Worm (Caenorhabditis elegans) whole organism, L4 larva: ENCODE measurements around the gene T09B9.4.

Experiments used
- Y105C5A.15 ChIP-seq: fragments of 200-800 bp; sonication (Bioruptor generic); IDR thresholded peaks from 2 replicates; pipeline ENCODE4 v1.3.6; 2022; ENCODE audit warnings: missing genetic modification characterization, missing compliant biosample characterization
- Y48G9A.11 ChIP-seq: fragments of 200-800 bp; sonication (Bioruptor generic); IDR thresholded peaks from 2 replicates; pipeline ENCODE4 v1.3.6; 2022; ENCODE audit warnings: missing genetic modification reagents, missing genetic modification characterization, missing compliant biosample characterization
- aly-2 ChIP-seq: sonication (generic microtip); optimal IDR thresholded peaks from 2 replicates; lab custom pipeline; 2018; ENCODE audit warnings: missing biosample characterization, missing genetic modification characterization
- ama-1 ChIP-seq: fragments of 150-350 bp; optimal IDR thresholded peaks from 2 replicates; lab custom pipeline; 2014; ENCODE audit warnings: inconsistent platforms, mixed read lengths
- arid-1 ChIP-seq: fragments of 200-800 bp; sonication (Bioruptor generic); conservative IDR thresholded peaks from 2 replicates; pipeline ENCODE4 v1.3.6; 2022; ENCODE audit warnings: missing genetic modification reagents, missing genetic modification characterization, missing compliant biosample characterization
- ceh-44 ChIP-seq: fragments of 200-800 bp; sonication (Bioruptor generic); IDR thresholded peaks from 2 replicates; pipeline ENCODE4 v1.3.6; 2022; ENCODE audit warnings: missing genetic modification reagents, missing genetic modification characterization, missing compliant biosample characterization
- ceh-82 ChIP-seq: sonication (generic microtip); optimal IDR thresholded peaks from 2 replicates; lab custom pipeline; 2017; ENCODE audit warnings: missing biosample characterization, missing genetic modification characterization
- ctbp-1 ChIP-seq: fragments of 200-800 bp; sonication (Bioruptor generic); IDR thresholded peaks from 2 replicates; pipeline ENCODE4 v1.3.6; 2022; ENCODE audit warnings: missing genetic modification reagents, missing genetic modification characterization, missing compliant biosample characterization
- dmd-8 ChIP-seq: fragments of 200-800 bp; sonication (Bioruptor generic); IDR thresholded peaks from 2 replicates; pipeline ENCODE4 v1.3.6; 2022; ENCODE audit warnings: missing genetic modification characterization, missing compliant biosample characterization
- dmd-9 ChIP-seq: fragments of 200-800 bp; sonication (Bioruptor generic); IDR thresholded peaks from 2 replicates; pipeline ENCODE4 v1.3.6; 2022; ENCODE audit warnings: missing genetic modification reagents, missing genetic modification characterization, missing compliant biosample characterization
- duxl-1 ChIP-seq: sonication (generic microtip); optimal IDR thresholded peaks from 2 replicates; lab custom pipeline; 2016; ENCODE audit warnings: mild to moderate bottlenecking, missing genetic modification characterization, moderate library complexity, missing compliant biosample characterization; ENCODE audit not compliant: poor library complexity
- dve-1 ChIP-seq: sonication (generic microtip); optimal IDR thresholded peaks from 2 replicates; lab custom pipeline; 2017; ENCODE audit warnings: antibody characterized with exemption, mild to moderate bottlenecking, missing genetic modification characterization, missing compliant biosample characterization; ENCODE audit not compliant: insufficient read depth
- fkh-10 ChIP-seq: fragments of 150-350 bp; optimal IDR thresholded peaks from 2 replicates; lab custom pipeline; 2014; ENCODE audit warnings: missing biosample characterization, missing genetic modification reagents, missing genetic modification characterization
- fos-1 ChIP-seq: fragments of 150-350 bp; optimal IDR thresholded peaks from 2 replicates; lab custom pipeline; 2014; ENCODE audit warnings: missing biosample characterization, missing genetic modification characterization
- gei-8 ChIP-seq: fragments of 200-800 bp; sonication (Bioruptor generic); optimal IDR thresholded peaks from 2 replicates; lab custom pipeline; 2018; ENCODE audit warnings: mild to moderate bottlenecking, missing genetic modification characterization, missing compliant biosample characterization
- hlh-11 ChIP-seq: fragments of 200-800 bp; sonication (Bioruptor generic); optimal IDR thresholded peaks from 2 replicates; lab custom pipeline; 2018; ENCODE audit warnings: mild to moderate bottlenecking, missing genetic modification characterization, missing compliant biosample characterization
- hlh-30 ChIP-seq: sonication (generic microtip); optimal IDR thresholded peaks from 2 replicates; lab custom pipeline; 2017; ENCODE audit warnings: antibody characterized with exemption, mild to moderate bottlenecking, missing genetic modification characterization, missing compliant biosample characterization; ENCODE audit not compliant: insufficient read depth
- jun-1 ChIP-seq: fragments of 150-350 bp; optimal IDR thresholded peaks from 2 replicates; lab custom pipeline; 2014; ENCODE audit warnings: missing biosample characterization, missing genetic modification reagents, missing genetic modification characterization
- lim-7 ChIP-seq: fragments of 200-800 bp; sonication (Bioruptor generic); IDR thresholded peaks from 2 replicates; pipeline ENCODE4 v1.3.6; 2022; ENCODE audit warnings: missing genetic modification characterization, missing compliant biosample characterization
- lin-13 ChIP-seq: fragments of 150-350 bp; optimal IDR thresholded peaks from 2 replicates; lab custom pipeline; 2014; ENCODE audit warnings: missing biosample characterization, missing genetic modification reagents, missing genetic modification characterization
- lin-29 ChIP-seq: fragments of 200-800 bp; sonication (Bioruptor generic); IDR thresholded peaks from 2 replicates; pipeline ENCODE4 v1.3.6; 2022; ENCODE audit warnings: missing genetic modification reagents, missing genetic modification characterization, missing compliant biosample characterization
- lsy-2 ChIP-seq, 2 experiments: fragments of 150-350 bp in 1 of 2; sonication (generic microtip) in 1 of 2; optimal IDR thresholded peaks; 2 replicates each; lab custom pipeline; 2014 to 2017; ENCODE audit warnings: missing biosample characterization in 2 of 2, missing genetic modification characterization in 2 of 2
- mdl-1 ChIP-seq, 2 experiments: fragments of 150-350 bp in 1 of 2; sonication (generic microtip) in 1 of 2; optimal IDR thresholded peaks; 2 replicates each; lab custom pipeline; 2014 to 2017; ENCODE audit warnings: missing biosample characterization in 2 of 2, missing genetic modification characterization in 2 of 2
- mep-1 ChIP-seq: fragments of 150-350 bp; sonication (generic microtip); optimal IDR thresholded peaks from 3 replicates; lab custom pipeline; 2014; ENCODE audit warnings: missing biosample characterization, missing genetic modification characterization
- mes-2 ChIP-seq: sonication (generic microtip); optimal IDR thresholded peaks from 2 replicates; lab custom pipeline; 2016; ENCODE audit warnings: missing genotype, mild to moderate bottlenecking, missing genetic modification characterization, missing compliant biosample characterization; ENCODE audit not compliant: poor library complexity, severe bottlenecking
- mxl-3 ChIP-seq: fragments of 200-800 bp; sonication (Bioruptor generic); optimal IDR thresholded peaks from 2 replicates; lab custom pipeline; 2018; ENCODE audit warnings: mild to moderate bottlenecking, missing genetic modification characterization, missing compliant biosample characterization
- nhr-28 ChIP-seq: fragments of 150-350 bp; optimal IDR thresholded peaks from 2 replicates; lab custom pipeline; 2014; ENCODE audit warnings: missing biosample characterization, missing genetic modification characterization
- nhr-6 ChIP-seq: fragments of 150-350 bp; optimal IDR thresholded peaks from 2 replicates; lab custom pipeline; 2014; ENCODE audit warnings: missing biosample characterization, missing genetic modification characterization
- nhr-76 ChIP-seq: fragments of 150-350 bp; optimal IDR thresholded peaks from 2 replicates; lab custom pipeline; 2014; ENCODE audit warnings: missing biosample characterization, missing genetic modification characterization
- nhr-77 ChIP-seq: fragments of 150-350 bp; optimal IDR thresholded peaks from 2 replicates; lab custom pipeline; 2014; ENCODE audit warnings: missing biosample characterization, missing genetic modification characterization
- pha-4 ChIP-seq, 2 experiments: fragments of 150-350 bp in 1 of 2; fragments of 200-800 bp in 1 of 2; sonication (Bioruptor generic) in 1 of 2; IDR thresholded peaks in 1 of 2; optimal IDR thresholded peaks in 1 of 2; 2 replicates each; pipeline versions ENCODE4 v1.3.6 to Lab custom; 2014 to 2022; ENCODE audit warnings: missing genetic modification characterization in 2 of 2, missing genetic modification reagents in 2 of 2, missing biosample characterization in 1 of 2, missing compliant biosample characterization in 1 of 2
- php-3 ChIP-seq: fragments of 200-800 bp; sonication (Bioruptor generic); IDR thresholded peaks from 2 replicates; pipeline ENCODE4 v1.3.6; 2022; ENCODE audit warnings: missing genetic modification reagents, missing genetic modification characterization, missing compliant biosample characterization
- rbr-2 ChIP-seq: sonication (generic microtip); optimal IDR thresholded peaks from 2 replicates; lab custom pipeline; 2016; ENCODE audit warnings: missing genotype, missing genetic modification characterization, missing compliant biosample characterization
- skn-1 ChIP-seq: fragments of 150-350 bp; optimal IDR thresholded peaks from 2 replicates; lab custom pipeline; 2014; ENCODE audit warnings: missing biosample characterization, missing genetic modification characterization
- spr-1 ChIP-seq: sonication (generic microtip); optimal IDR thresholded peaks from 2 replicates; lab custom pipeline; 2016; ENCODE audit warnings: mild to moderate bottlenecking, missing genetic modification characterization, missing compliant biosample characterization
- tag-97 ChIP-seq: fragments of 200-800 bp; sonication (Bioruptor generic); IDR thresholded peaks from 2 replicates; pipeline ENCODE4 v1.3.6; 2022; ENCODE audit warnings: missing genetic modification characterization, missing compliant biosample characterization
- tra-1 ChIP-seq: fragments of 200-800 bp; sonication (Bioruptor generic); IDR thresholded peaks from 2 replicates; pipeline ENCODE4 v1.3.6; 2022; ENCODE audit warnings: missing genetic modification reagents, missing genetic modification characterization, missing compliant biosample characterization
- unc-62 ChIP-seq, 3 experiments: fragments of 150-350 bp in 1 of 3; sonication (generic microtip); optimal IDR thresholded peaks in 2 of 3; peaks in 1 of 3; 1 replicate in 1 of 3; 2 replicates in 2 of 3; lab custom pipeline; 2014 to 2017; ENCODE audit warnings: missing biosample characterization in 3 of 3, missing genetic modification characterization in 3 of 3, missing genetic modification reagents in 3 of 3, missing genotype in 1 of 3
- zag-1 ChIP-seq: fragments of 150-350 bp; optimal IDR thresholded peaks from 2 replicates; lab custom pipeline; 2014; ENCODE audit warnings: missing biosample characterization, missing genetic modification characterization
- zfp-2 ChIP-seq: sonication (generic microtip); optimal IDR thresholded peaks from 2 replicates; lab custom pipeline; 2016; ENCODE audit warnings: mild to moderate bottlenecking, missing genetic modification characterization, missing compliant biosample characterization
- ztf-7 ChIP-seq: fragments of 150-350 bp; optimal IDR thresholded peaks from 2 replicates; lab custom pipeline; 2014; ENCODE audit warnings: missing biosample characterization, missing genetic modification characterization

T09B9.4 gene

ce11 chrX:9822606-9823264, 48.6 kb upstream of the T09B9.4 start (continued):
- peak; percentile 85 for TF ChIP-seq mep-1 (tag; lab: Kevin White, UChicago)
- no peak for TF ChIP-seq spr-1 (tag; lab: Kevin White, UChicago)
- no peak for TF ChIP-seq gei-8 (GFP tag; lab: Kevin White, UChicago)
- TF ChIP-seq lim-7: no peak
- no peak for TF ChIP-seq Y48G9A.11 (GFP tag; lab: Robert Waterston, UW)
- no peak for TF ChIP-seq ceh-82 (tag; lab: Kevin White, UChicago)
- TF ChIP-seq zfp-2 (tag; lab: Kevin White, UChicago): no peak
- 0 out of 2 replicates have a peak, but pooled peaks have one; percentile 15 for TF ChIP-seq php-3
- TF ChIP-seq Y105C5A.15 (GFP tag; lab: Robert Waterston, UW): no peak
- no peak for TF ChIP-seq fkh-10 (GFP tag; lab: Kevin White, UChicago)
- TF ChIP-seq jun-1 (tag; lab: Kevin White, UChicago): no peak
- TF ChIP-seq skn-1 (tag; lab: Kevin White, UChicago): no peak
- peak; percentile 45 for TF ChIP-seq nhr-28 (tag; lab: Kevin White, UChicago)
- TF ChIP-seq pha-4 (GFP tag; IDR thresholded peaks at IDR 0.05; lab: Robert Waterston, UW): no peak
- peak; percentile 72 for TF ChIP-seq pha-4 (tag; optimal IDR thresholded peaks at IDR 0.05; lab: Kevin White, UChicago)
- TF ChIP-seq zag-1 (tag; lab: Kevin White, UChicago): no peak
- TF ChIP-seq dmd-8: no peak
- TF ChIP-seq dve-1 (tag; lab: Kevin White, UChicago): peak; percentile 86
- TF ChIP-seq tra-1 (GFP tag; lab: Robert Waterston, UW): no peak
- no peak for TF ChIP-seq lin-13
- no peak for TF ChIP-seq nhr-76 (tag; lab: Kevin White, UChicago)
- no peak for TF ChIP-seq duxl-1 (tag; lab: Kevin White, UChicago)
- no peak for TF ChIP-seq ctbp-1
- no peak for TF ChIP-seq lsy-2 (tag; optimal IDR thresholded peaks at IDR 0.05; lab: Kevin White, UChicago)
- peak; percentile 42 for TF ChIP-seq nhr-6 (tag; lab: Kevin White, UChicago)
- peak in 1 of 2 experiments; percentile 76 for TF ChIP-seq mdl-1 (tag; optimal IDR thresholded peaks at IDR 0.05; lab: Kevin White, UChicago)
- no peak for TF ChIP-seq fos-1 (tag; lab: Kevin White, UChicago)
- TF ChIP-seq mxl-3 (GFP tag; lab: Kevin White, UChicago): peak; percentile 40
- no peak for TF ChIP-seq ama-1 (lab: Kevin White, UChicago)
- TF ChIP-seq rbr-2 (tag; lab: Kevin White, UChicago): peak; percentile 75
- TF ChIP-seq nhr-77: no peak
- peak; percentile 80 for TF ChIP-seq hlh-11 (tag; lab: Kevin White, UChicago)
- TF ChIP-seq aly-2 (tag; lab: Kevin White, UChicago): no peak
- no peak for TF ChIP-seq tag-97 (GFP tag; lab: Robert Waterston, UW)
- TF ChIP-seq arid-1 (GFP tag; lab: Robert Waterston, UW): 0 out of 2 replicates have a peak, but pooled peaks have one; percentile 43
- no peak for TF ChIP-seq dmd-9 (GFP tag; lab: Robert Waterston, UW)
- TF ChIP-seq unc-62 (GFP tag; optimal IDR thresholded peaks at IDR 0.05 in 1 of 2; lab: Kevin White, UChicago): peak in 1 of 2 experiments; percentile 93
- TF ChIP-seq unc-62 (tag; optimal IDR thresholded peaks at IDR 0.05; lab: Kevin White, UChicago): no peak
- TF ChIP-seq hlh-30 (tag; lab: Kevin White, UChicago): peak; percentile 61
- no peak for TF ChIP-seq ceh-44 (GFP tag; lab: Robert Waterston, UW)
- no peak for TF ChIP-seq ztf-7 (tag; lab: Kevin White, UChicago)
- TF ChIP-seq mes-2 (tag; lab: Kevin White, UChicago): peak; percentile 74
- TF ChIP-seq lin-29: no peak
- TF ChIP-seq, all 104 proteins: peak for 22
